Worm (Caenorhabditis elegans) whole organism, late embryonic: ENCODE data around the gene ric-4.

Experiments
- C08G9.2 ChIP-seq: sonication (generic microtip); optimal IDR thresholded peaks from 2 replicates; lab custom pipeline; 2016; ENCODE audit warnings: mild to moderate bottlenecking, missing genetic modification characterization, moderate library complexity, missing compliant biosample characterization
- ceh-34 ChIP-seq: sonication (generic microtip); optimal IDR thresholded peaks from 2 replicates; lab custom pipeline; 2016; ENCODE audit warnings: mild to moderate bottlenecking, missing genetic modification characterization, missing compliant biosample characterization
- dve-1 ChIP-seq: sonication (generic microtip); optimal IDR thresholded peaks from 2 replicates; lab custom pipeline; 2017; ENCODE audit warnings: antibody characterized with exemption, mild to moderate bottlenecking, missing genetic modification characterization, missing compliant biosample characterization
- ref-2 ChIP-seq: sonication (generic microtip); optimal IDR thresholded peaks from 2 replicates; lab custom pipeline; 2016; ENCODE audit warnings: missing genetic modification characterization, missing compliant biosample characterization
- rnt-1 ChIP-seq: sonication (generic microtip); optimal IDR thresholded peaks from 2 replicates; lab custom pipeline; 2016; ENCODE audit warnings: missing genetic modification characterization, missing compliant biosample characterization
- tbx-7 ChIP-seq: sonication (generic microtip); optimal IDR thresholded peaks from 2 replicates; lab custom pipeline; 2016; ENCODE audit warnings: missing genotype, missing genetic modification characterization, missing compliant biosample characterization

- TF ChIP-seq rnt-1 (tag; lab: Kevin White, UChicago) (no peak), ceh-34 (tag; lab: Kevin White, UChicago) (no peak), dve-1 (tag; lab: Kevin White, UChicago) (no peak), C08G9.2 (no peak), tbx-7 (tag; lab: Kevin White, UChicago) (no peak), ref-2 (no peak)
Observed at ce11 chrV:10314371-10314770, 44.3 kb upstream of the ric-4 start, which contains the start of gene trx-2.
